Worm (Caenorhabditis elegans) whole organism, L1 larva: Measurements from ENCODE around the gene lgc-32.
A peak's percentile ranks its signal among the peaks of the same experiment; 100 is the strongest.

Experiments used
- C04F5.9 ChIP-seq: sonication (generic microtip); optimal IDR thresholded peaks from 2 replicates; lab custom pipeline; 2016; ENCODE audit warnings: missing genetic modification characterization, missing compliant biosample characterization
- C16A3.4 ChIP-seq: fragments of 150-350 bp; optimal IDR thresholded peaks from 2 replicates; lab custom pipeline; 2014; ENCODE audit warnings: missing biosample characterization, missing genetic modification characterization
- C34B4.2 ChIP-seq: sonication (generic microtip); optimal IDR thresholded peaks from 2 replicates; lab custom pipeline; 2017; ENCODE audit warnings: mild to moderate bottlenecking, missing genetic modification characterization, missing compliant biosample characterization
- Y116A8C.19 ChIP-seq: sonication (generic microtip); optimal IDR thresholded peaks from 2 replicates; lab custom pipeline; 2016; ENCODE audit warnings: missing compliant biosample characterization, missing genetic modification characterization, borderline replicate concordance
- alr-1 ChIP-seq: fragments of 200-800 bp; sonication (Bioruptor generic); optimal IDR thresholded peaks from 2 replicates; lab custom pipeline; 2018; ENCODE audit warnings: borderline replicate concordance, mild to moderate bottlenecking, missing genetic modification characterization, missing compliant biosample characterization
- ceh-8 ChIP-seq: fragments of 200-800 bp; sonication (Bioruptor generic); optimal IDR thresholded peaks from 2 replicates; lab custom pipeline; 2018; ENCODE audit warnings: mild to moderate bottlenecking, missing genetic modification characterization, moderate library complexity, missing compliant biosample characterization
- ceh-82 ChIP-seq, 3 experiments: fragments of 150-350 bp in 1 of 3; sonication (generic microtip) in 2 of 3; optimal IDR thresholded peaks; 2 replicates each; lab custom pipeline; 2014 to 2017; ENCODE audit warnings: missing biosample characterization in 3 of 3, missing genetic modification characterization in 3 of 3
- ces-1 ChIP-seq: fragments of 150-350 bp; optimal IDR thresholded peaks from 2 replicates; lab custom pipeline; 2014; ENCODE audit warnings: missing biosample characterization, missing genetic modification reagents, missing genetic modification characterization
- dpl-1 ChIP-seq, 3 experiments: fragments of 150-350 bp in 2 of 3; sonication (generic microtip) in 1 of 3; optimal IDR thresholded peaks; 2 replicates each; lab custom pipeline; 2014 to 2017; ENCODE audit warnings: missing biosample characterization in 3 of 3, missing genetic modification characterization in 3 of 3, missing genetic modification reagents in 3 of 3
- dsc-1 ChIP-seq: sonication (generic microtip); optimal IDR thresholded peaks from 2 replicates; lab custom pipeline; 2016; ENCODE audit warnings: mild to moderate bottlenecking, missing genetic modification characterization, missing compliant biosample characterization
- efl-1 ChIP-seq, 4 experiments: fragments of 150-350 bp; optimal IDR thresholded peaks in 3 of 4; peaks in 1 of 4; 1 replicate in 1 of 4; 2 replicates in 3 of 4; lab custom pipeline; 2014; ENCODE audit warnings: missing biosample characterization in 2 of 4, missing genetic modification characterization in 2 of 4, missing genetic modification reagents in 2 of 4
- egl-13 ChIP-seq: sonication (generic microtip); optimal IDR thresholded peaks from 2 replicates; lab custom pipeline; 2016; ENCODE audit warnings: missing genotype, missing genetic modification reagents, missing genetic modification characterization, missing compliant biosample characterization
- elt-2 ChIP-seq: sonication (generic microtip); optimal IDR thresholded peaks from 2 replicates; lab custom pipeline; 2016; ENCODE audit warnings: missing genetic modification characterization, mild to moderate bottlenecking, inconsistent platforms, missing compliant biosample characterization, missing genetic modification reagents
- fkh-10 ChIP-seq: sonication (generic microtip); optimal IDR thresholded peaks from 2 replicates; lab custom pipeline; 2017; ENCODE audit warnings: missing biosample characterization, missing genetic modification reagents, missing genetic modification characterization
- fkh-4 ChIP-seq: sonication (generic microtip); optimal IDR thresholded peaks from 2 replicates; lab custom pipeline; 2016; ENCODE audit warnings: missing compliant biosample characterization, missing genetic modification characterization, borderline replicate concordance
- fkh-8 ChIP-seq: sonication (generic microtip); optimal IDR thresholded peaks from 2 replicates; lab custom pipeline; 2016; ENCODE audit warnings: mild to moderate bottlenecking, missing genetic modification characterization, missing compliant biosample characterization
- fos-1 ChIP-seq: fragments of 150-350 bp; optimal IDR thresholded peaks from 2 replicates; lab custom pipeline; 2014; ENCODE audit warnings: missing biosample characterization, missing genetic modification characterization
- hpl-2 ChIP-seq: fragments of 150-350 bp; optimal IDR thresholded peaks from 2 replicates; lab custom pipeline; 2014; ENCODE audit warnings: missing biosample characterization, missing genetic modification reagents, missing genetic modification characterization
- irx-1 ChIP-seq: sonication (generic microtip); optimal IDR thresholded peaks from 2 replicates; lab custom pipeline; 2016; ENCODE audit warnings: missing genetic modification characterization, missing compliant biosample characterization
- isw-1 ChIP-seq: fragments of 200-800 bp; sonication (Bioruptor generic); IDR thresholded peaks from 2 replicates; pipeline ENCODE4 v1.3.6; 2022; ENCODE audit warnings: missing genetic modification characterization, missing compliant biosample characterization
- jun-1 ChIP-seq: fragments of 150-350 bp; optimal IDR thresholded peaks from 2 replicates; lab custom pipeline; 2014; ENCODE audit warnings: missing biosample characterization, missing genetic modification reagents, missing genetic modification characterization
- lin-14 ChIP-seq: fragments of 200-800 bp; sonication (Bioruptor generic); optimal IDR thresholded peaks from 2 replicates; lab custom pipeline; 2018; ENCODE audit warnings: mild to moderate bottlenecking, missing genetic modification characterization, moderate library complexity, missing compliant biosample characterization
- lin-39 ChIP-seq: fragments of 150-350 bp; optimal IDR thresholded peaks from 2 replicates; lab custom pipeline; 2014; ENCODE audit warnings: missing biosample characterization, missing genetic modification reagents, missing genetic modification characterization
- lsy-2 ChIP-seq, 2 experiments: fragments of 150-350 bp; optimal IDR thresholded peaks; 2 replicates each; lab custom pipeline; 2014; ENCODE audit warnings: missing biosample characterization in 2 of 2, missing genetic modification characterization in 2 of 2
- mef-2 ChIP-seq: fragments of 150-350 bp; optimal IDR thresholded peaks from 2 replicates; lab custom pipeline; 2014; ENCODE audit warnings: missing biosample characterization, missing genetic modification characterization
- mep-1 ChIP-seq: fragments of 150-350 bp; optimal IDR thresholded peaks from 2 replicates; lab custom pipeline; 2014; ENCODE audit warnings: missing biosample characterization, missing genetic modification characterization
- nhr-19 ChIP-seq: fragments of 200-800 bp; sonication (Bioruptor generic); conservative IDR thresholded peaks from 2 replicates; pipeline ENCODE4 v1.3.6; 2022; ENCODE audit warnings: missing genetic modification characterization, missing compliant biosample characterization
- nhr-20 ChIP-seq: sonication (generic microtip); optimal IDR thresholded peaks from 2 replicates; lab custom pipeline; 2016; ENCODE audit warnings: mild to moderate bottlenecking, missing genetic modification characterization, missing compliant biosample characterization
- nhr-47 ChIP-seq: sonication (generic microtip); optimal IDR thresholded peaks from 2 replicates; lab custom pipeline; 2016; ENCODE audit warnings: mild to moderate bottlenecking, missing genetic modification characterization, moderate library complexity, missing compliant biosample characterization
- nhr-71 ChIP-seq: sonication (generic microtip); optimal IDR thresholded peaks from 2 replicates; lab custom pipeline; 2016; ENCODE audit warnings: mild to moderate bottlenecking, missing genetic modification characterization, moderate library complexity, missing compliant biosample characterization
- nhr-77 ChIP-seq: fragments of 150-350 bp; optimal IDR thresholded peaks from 2 replicates; lab custom pipeline; 2014; ENCODE audit warnings: missing biosample characterization, missing genetic modification characterization
- nhr-85 ChIP-seq: sonication (generic microtip); peaks from one replicate; lab custom pipeline; 2016; ENCODE audit warnings: missing genetic modification characterization, inconsistent platforms, missing compliant biosample characterization
- pax-3 ChIP-seq: fragments of 200-800 bp; sonication (Bioruptor generic); optimal IDR thresholded peaks from 2 replicates; lab custom pipeline; 2018; ENCODE audit warnings: mild to moderate bottlenecking, missing genetic modification characterization, moderate library complexity, missing compliant biosample characterization
- rnt-1 ChIP-seq: sonication (generic microtip); optimal IDR thresholded peaks from 2 replicates; lab custom pipeline; 2016; ENCODE audit warnings: mild to moderate bottlenecking, missing genetic modification characterization, moderate library complexity, missing compliant biosample characterization
- skn-1 ChIP-seq: fragments of 150-350 bp; optimal IDR thresholded peaks from 2 replicates; lab custom pipeline; 2014; ENCODE audit warnings: missing biosample characterization, missing genetic modification characterization
- snpc-4 ChIP-seq: fragments of 150-350 bp; optimal IDR thresholded peaks from 2 replicates; lab custom pipeline; 2014; ENCODE audit warnings: missing biosample characterization, missing genetic modification characterization
- snu-23 ChIP-seq: sonication (generic microtip); optimal IDR thresholded peaks from 2 replicates; lab custom pipeline; 2016; ENCODE audit warnings: missing genetic modification characterization, missing compliant biosample characterization
- sox-4 ChIP-seq: sonication (generic microtip); optimal IDR thresholded peaks from 2 replicates; lab custom pipeline; 2016; ENCODE audit warnings: missing genetic modification characterization, missing compliant biosample characterization
- sptf-1 ChIP-seq: fragments of 150-350 bp; optimal IDR thresholded peaks from 2 replicates; lab custom pipeline; 2014; ENCODE audit warnings: missing biosample characterization, missing genetic modification characterization
- swsn-7 ChIP-seq: sonication (generic microtip); optimal IDR thresholded peaks from 2 replicates; lab custom pipeline; 2016; ENCODE audit warnings: missing genetic modification characterization, missing compliant biosample characterization
- tbx-2 ChIP-seq: sonication (generic microtip); optimal IDR thresholded peaks from 2 replicates; lab custom pipeline; 2016; ENCODE audit warnings: missing genetic modification characterization, missing compliant biosample characterization
- unc-130 ChIP-seq: fragments of 150-350 bp; optimal IDR thresholded peaks from 2 replicates; lab custom pipeline; 2017; ENCODE audit warnings: missing biosample characterization, missing genetic modification characterization, inconsistent platforms
- unc-86 ChIP-seq: sonication (generic microtip); optimal IDR thresholded peaks from 2 replicates; lab custom pipeline; 2016; ENCODE audit warnings: missing genetic modification characterization, missing compliant biosample characterization
- unc-98 ChIP-seq: fragments of 200-800 bp; sonication (Bioruptor generic); IDR thresholded peaks from 2 replicates; pipeline ENCODE4 v1.3.6; 2022; ENCODE audit warnings: missing genetic modification characterization, missing compliant biosample characterization
- xbp-1 ChIP-seq: sonication (generic microtip); optimal IDR thresholded peaks from 2 replicates; lab custom pipeline; 2016; ENCODE audit warnings: missing genetic modification characterization, missing compliant biosample characterization
- zag-1 ChIP-seq: fragments of 150-350 bp; optimal IDR thresholded peaks from 2 replicates; lab custom pipeline; 2014; ENCODE audit warnings: missing biosample characterization, missing genetic modification characterization
- zip-4 ChIP-seq: fragments of 200-800 bp; sonication (Bioruptor generic); optimal IDR thresholded peaks from 2 replicates; lab custom pipeline; 2018; ENCODE audit warnings: mild to moderate bottlenecking, missing genetic modification characterization, moderate library complexity, missing compliant biosample characterization
- ztf-11 ChIP-seq, 2 experiments: sonication (generic microtip); optimal IDR thresholded peaks; 2 replicates each; lab custom pipeline; 2016 to 2017; ENCODE audit warnings: missing genetic modification characterization in 2 of 2, missing biosample characterization in 1 of 2, missing compliant biosample characterization in 1 of 2

Gene lgc-32

ce11 chrX:655884-656283 is 16.0 kb upstream of the lgc-32 start, which contains the start of gene lpr-7:
Gene lpr-7, plus strand, starts transcription at chrX:656184.
- no peak for TF ChIP-seq fos-1 (tag; lab: Kevin White, UChicago)
- no peak for TF ChIP-seq lin-39
- no peak for TF ChIP-seq dpl-1 (GFP tag; optimal IDR thresholded peaks at IDR 0.05; lab: Kevin White, UChicago)
- no peak for TF ChIP-seq unc-130 (tag; lab: Kevin White, UChicago)
- no peak for TF ChIP-seq unc-98
- TF ChIP-seq Y116A8C.19 (tag; lab: Kevin White, UChicago), result no peak
- TF ChIP-seq swsn-7, result no peak
- no peak for TF ChIP-seq nhr-19 (GFP tag; lab: Robert Waterston, UW)
- TF ChIP-seq fkh-4 (tag; lab: Kevin White, UChicago), result no peak
- TF ChIP-seq rnt-1, result no peak
- no peak for TF ChIP-seq hpl-2
- TF ChIP-seq elt-2, result no peak
- TF ChIP-seq unc-86 (tag; lab: Kevin White, UChicago), result no peak
- no peak for TF ChIP-seq zag-1
- TF ChIP-seq C34B4.2, result no peak

DNA sequence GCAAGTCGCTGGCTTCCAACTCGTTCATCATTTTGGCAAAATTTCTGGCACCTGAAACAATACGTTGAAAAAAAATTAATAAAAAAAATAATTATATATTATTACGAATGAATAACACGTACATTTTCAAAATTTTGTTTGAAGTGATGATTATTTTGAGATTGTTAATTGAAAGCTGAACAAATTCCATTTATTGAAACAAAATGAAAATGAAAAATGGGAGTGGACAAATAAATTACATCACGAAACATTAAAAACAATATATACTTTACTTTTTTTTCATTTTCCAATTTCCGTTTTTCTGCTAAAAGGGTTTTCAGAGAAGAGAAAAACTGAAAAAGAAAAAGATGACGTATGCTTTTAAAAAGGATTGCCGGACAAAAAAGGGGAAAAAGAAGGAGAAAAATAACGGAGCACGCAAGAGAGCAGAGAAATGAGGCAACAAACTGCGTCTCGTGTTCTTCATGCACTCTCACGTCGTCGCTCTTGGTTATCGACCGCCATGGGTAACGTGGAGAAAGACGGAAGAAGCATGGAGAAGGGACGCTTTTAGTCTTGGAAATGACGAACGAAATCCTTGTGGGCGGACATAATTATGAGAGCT is 10.1 kb upstream of the lgc-32 start, which contains the start of gene rund-1:
TSS of gene rund-1 (minus strand) at position 51 of the 604 bp plus-strand sequence.
- TF ChIP-seq snpc-4 (tag; lab: Kevin White, UChicago), result no peak
- no peak for TF ChIP-seq zip-4
- no peak for TF ChIP-seq nhr-85 (tag; lab: Kevin White, UChicago)
- TF ChIP-seq isw-1 (GFP tag; lab: Robert Waterston, UW), result peak; percentile 31
- peak; percentile 68 for TF ChIP-seq egl-13 (tag; lab: Kevin White, UChicago)
- TF ChIP-seq nhr-77 (tag; lab: Kevin White, UChicago), result peak; percentile 33
- peak; percentile 40 for TF ChIP-seq skn-1 (tag; lab: Kevin White, UChicago)
- no peak for TF ChIP-seq alr-1
- TF ChIP-seq lsy-2 (tag; optimal IDR thresholded peaks at IDR 0.05; lab: Kevin White, UChicago), result peak; percentile 50 to 51
- TF ChIP-seq swsn-7, result peak; percentile 66
- TF ChIP-seq nhr-71 (tag; lab: Kevin White, UChicago), result peak; percentile 87
- TF ChIP-seq unc-86 (tag; lab: Kevin White, UChicago), result peak; percentile 71
- peak; percentile 53 for TF ChIP-seq tbx-2
- TF ChIP-seq jun-1 (tag; lab: Kevin White, UChicago), result peak; percentile 19
- TF ChIP-seq fos-1 (tag; lab: Kevin White, UChicago), result peak; percentile 6
- TF ChIP-seq ztf-11 (tag; optimal IDR thresholded peaks at IDR 0.05; lab: Kevin White, UChicago), result no peak
- TF ChIP-seq xbp-1 (tag; lab: Kevin White, UChicago), result peak; percentile 41
- peak; percentile 83 for TF ChIP-seq dsc-1 (tag; lab: Kevin White, UChicago)
- peak; percentile 56 for TF ChIP-seq snu-23
- peak; percentile 50 for TF ChIP-seq nhr-20
- TF ChIP-seq ces-1, result no peak
- TF ChIP-seq sox-4 (tag; lab: Kevin White, UChicago), result peak; percentile 71
- TF ChIP-seq C04F5.9, result no peak
- peak; percentile 36 for TF ChIP-seq zag-1
- peak; percentile 91 for TF ChIP-seq lin-14 (GFP tag; lab: Kevin White, UChicago)
- peak; percentile 0 for TF ChIP-seq irx-1 (tag; lab: Kevin White, UChicago)
- TF ChIP-seq nhr-47 (tag; lab: Kevin White, UChicago), result peak; percentile 81
- peak; percentile 7 for TF ChIP-seq ceh-8 (GFP tag; lab: Kevin White, UChicago)
- peak; percentile 98 for TF ChIP-seq fkh-8 (tag; lab: Kevin White, UChicago)
- TF ChIP-seq mef-2, result peak; percentile 43
- no peak for TF ChIP-seq C16A3.4 (tag; lab: Kevin White, UChicago)
- peak; percentile 79 for TF ChIP-seq fkh-10
- peak in 1 of 2 experiments; percentile 11 for TF ChIP-seq efl-1 (optimal IDR thresholded peaks at IDR 0.05; lab: Kevin White, UChicago)
- no peak for TF ChIP-seq efl-1 (GFP tag; optimal IDR thresholded peaks at IDR 0.05 in 1 of 2; lab: Kevin White, UChicago)
- TF ChIP-seq ceh-82 (tag; optimal IDR thresholded peaks at IDR 0.05; lab: Kevin White, UChicago), result peak in 1 of 3 experiments; percentile 62
- peak; percentile 46 for TF ChIP-seq pax-3
- TF ChIP-seq mep-1 (tag; lab: Kevin White, UChicago), result peak; percentile 69
- no peak for TF ChIP-seq sptf-1 (tag; lab: Kevin White, UChicago)
